Worm (Caenorhabditis elegans): ENCODE measurements around the gene poml-4.

DNA sequence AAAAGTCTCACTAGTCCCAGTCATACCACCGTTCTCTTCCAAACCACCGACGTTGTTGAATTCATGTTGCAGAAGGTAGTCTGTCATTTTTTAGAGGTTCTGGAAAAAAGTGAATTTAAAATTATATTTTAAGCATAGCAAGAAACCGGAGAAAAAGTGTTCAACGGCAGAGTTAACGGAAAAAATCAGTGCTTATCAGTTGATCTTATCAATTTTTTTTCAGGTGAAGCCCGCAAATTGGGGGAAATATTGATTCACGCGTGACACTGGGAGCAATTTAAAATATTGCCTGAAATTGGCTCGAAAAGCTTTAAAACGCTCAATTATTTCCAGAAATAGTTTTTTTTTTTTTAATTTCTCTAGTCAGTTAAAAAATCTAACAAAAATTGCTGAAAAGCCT lies 39.2 kb downstream of the poml-4 start, which contains the start of gene math-38:
- TF ChIP-seq dpl-1 (GFP tag; optimal IDR thresholded peaks at IDR 0.05) (no peak), ztf-11 (tag; optimal IDR thresholded peaks at IDR 0.05) (no peak), ama-1 (optimal IDR thresholded peaks at IDR 0.05) (no peak), nhr-28 (tag; optimal IDR thresholded peaks at IDR 0.05) (no peak), fkh-10 (GFP tag; optimal IDR thresholded peaks at IDR 0.05) (no peak), lir-3 (tag; optimal IDR thresholded peaks at IDR 0.05; ENCODE audit: poor library complexity) (no peak), ces-1 (GFP tag; optimal IDR thresholded peaks at IDR 0.05) (no peak), elt-3 (tag; optimal IDR thresholded peaks at IDR 0.05) (no peak), nhr-11 (tag; optimal IDR thresholded peaks at IDR 0.05) (no peak), pag-3 (tag; optimal IDR thresholded peaks at IDR 0.05; ENCODE audit: borderline replicate concordance, insufficient read depth) (no peak), egl-27 (tag; optimal IDR thresholded peaks at IDR 0.05) (no peak), sox-4 (tag; optimal IDR thresholded peaks at IDR 0.05) (no peak), ceh-88 (GFP tag; IDR thresholded peaks at IDR 0.05) (no peak)

All from whole organism, L1 larva.